Fruit fly (Drosophila melanogaster): Measurements from ENCODE around the gene CG13907.

The CG13907 gene

dm6 chr3L:904364-904763 is 22.6 kb upstream of the CG13907 start (continued):
- TF ChIP-seq chif (GFP tag; optimal IDR thresholded peaks at IDR 0.05), result peak; percentile 46 to 78
- TF ChIP-seq Gug (GFP tag; IDR thresholded peaks at IDR 0.05), result peak; percentile 11; the same call in 1 of the 4 replicates
- TF ChIP-seq CG6272 (GFP tag; IDR thresholded peaks at IDR 0.05), result 0 out of 2 replicates have a peak, but pooled peaks have one; percentile 15
- TF ChIP-seq Opbp (GFP tag; IDR thresholded peaks at IDR 0.05; ENCODE audit: partially characterized antibody), result no peak
- TF ChIP-seq phol (tag; optimal IDR thresholded peaks at IDR 0.05), result peak; percentile 68
- TF ChIP-seq H15 (GFP tag; IDR thresholded peaks at IDR 0.05), result peak; percentile 69; the same call in 2 of the 3 replicates
- TF ChIP-seq NC2α (GFP tag; optimal IDR thresholded peaks at IDR 0.05), result no peak
- TF ChIP-seq Ets97D (GFP tag; optimal IDR thresholded peaks at IDR 0.05), result no peak
- TF ChIP-seq bbx (GFP tag; IDR thresholded peaks at IDR 0.05; ENCODE audit: partially characterized antibody), result no peak
- TF ChIP-seq prd (optimal IDR thresholded peaks at IDR 0.05), result no peak
- peak; percentile 81 for TF ChIP-seq prd (GFP tag; IDR thresholded peaks at IDR 0.05)
- TF ChIP-seq HmgD (GFP tag; optimal IDR thresholded peaks at IDR 0.05), result peak; percentile 3
- TF ChIP-seq CG7963 (GFP tag; IDR thresholded peaks at IDR 0.05; ENCODE audit: partially characterized antibody), result no peak
- no peak for TF ChIP-seq br (optimal IDR thresholded peaks at IDR 0.05)
- TF ChIP-seq ac (GFP tag; optimal IDR thresholded peaks at IDR 0.05), result peak; percentile 42
- no peak for TF ChIP-seq kni (GFP tag; optimal IDR thresholded peaks at IDR 0.05)
- no peak for TF ChIP-seq CG2889 (GFP tag; IDR thresholded peaks at IDR 0.05)
- TF ChIP-seq CG15514 (GFP tag; optimal IDR thresholded peaks at IDR 0.05), result no peak
- TF ChIP-seq ci (GFP tag; IDR thresholded peaks at IDR 0.05), result peak; percentile 75
- no peak for TF ChIP-seq CG6765 (GFP tag; optimal IDR thresholded peaks at IDR 0.05)
- no peak for TF ChIP-seq HHEX (GFP tag; optimal IDR thresholded peaks at IDR 0.05)
- no peak; the same call in 1 of the 2 replicates for TF ChIP-seq CG4404 (GFP tag; IDR thresholded peaks at IDR 0.05)
- TF ChIP-seq Camta (GFP tag; optimal IDR thresholded peaks at IDR 0.05), result peak; percentile 44
- peak; percentile 40 for TF ChIP-seq bab2 (GFP tag; optimal IDR thresholded peaks at IDR 0.05)
- TF ChIP-seq danr (GFP tag; IDR thresholded peaks at IDR 0.05), result 0 out of 2 replicates have a peak, but pooled peaks have one; percentile 19
- no peak for TF ChIP-seq CG31388 (GFP tag; optimal IDR thresholded peaks at IDR 0.05)
- TF ChIP-seq CG10565 (GFP tag; optimal IDR thresholded peaks at IDR 0.05), result no peak
- no peak for TF ChIP-seq B-H2 (GFP tag; optimal IDR thresholded peaks at IDR 0.05)
- TF ChIP-seq CG7987 (GFP tag; optimal IDR thresholded peaks at IDR 0.05), result no peak
- TF ChIP-seq Xrp1 (GFP tag; IDR thresholded peaks at IDR 0.05), result peak; percentile 87
- TF ChIP-seq Hr39 (optimal IDR thresholded peaks at IDR 0.05), result no peak
- TF ChIP-seq D19B (GFP tag; optimal IDR thresholded peaks at IDR 0.05), result no peak
- peak; percentile 53; the same call in 1 of the 3 replicates for TF ChIP-seq Optix (GFP tag; IDR thresholded peaks at IDR 0.05)
- no peak for TF ChIP-seq cas (GFP tag; IDR thresholded peaks at IDR 0.05)
- TF ChIP-seq nerfin-2 (GFP tag; IDR thresholded peaks at IDR 0.05; ENCODE audit: partially characterized antibody), result no peak
- no peak for TF ChIP-seq CTCF (GFP tag; optimal IDR thresholded peaks at IDR 0.05)
- peak; percentile 46 for TF ChIP-seq Chrac-16 (GFP tag; optimal IDR thresholded peaks at IDR 0.05)
- TF ChIP-seq zen (tag; optimal IDR thresholded peaks at IDR 0.05), result peak; percentile 58
- TF ChIP-seq CG16815 (GFP tag; optimal IDR thresholded peaks at IDR 0.05), result peak; percentile 55
- no peak for TF ChIP-seq ato (GFP tag; IDR thresholded peaks at IDR 0.05; ENCODE audit: partially characterized antibody)
- TF ChIP-seq Ssrp (tag; optimal IDR thresholded peaks at IDR 0.05), result peak; percentile 62
- 0 out of 2 replicates have a peak, but pooled peaks have one; percentile 7 for TF ChIP-seq CG43689 (GFP tag; IDR thresholded peaks at IDR 0.05)
- peak; percentile 46; the same call in 1 of the 2 replicates for TF ChIP-seq Rx (GFP tag; IDR thresholded peaks at IDR 0.05)
- TF ChIP-seq Hey (tag; optimal IDR thresholded peaks at IDR 0.05), result no peak
- TF ChIP-seq seq (GFP tag; IDR thresholded peaks at IDR 0.05), result peak; percentile 18; the same call in 1 of the 2 replicates
- no peak for TF ChIP-seq fu2 (GFP tag; optimal IDR thresholded peaks at IDR 0.05)
- peak; percentile 5 for TF ChIP-seq her (GFP tag; optimal IDR thresholded peaks at IDR 0.05)
- TF ChIP-seq CG10959 (GFP tag; IDR thresholded peaks at IDR 0.05), result peak; percentile 74
- no peak for TF ChIP-seq CG11696 (GFP tag; IDR thresholded peaks at IDR 0.05)
- peak; percentile 33 for TF ChIP-seq CG9876 (GFP tag; optimal IDR thresholded peaks at IDR 0.05)
- TF ChIP-seq Trl (optimal IDR thresholded peaks at IDR 0.05), result no peak
- peak; percentile 69 for TF ChIP-seq Trl (GFP tag; optimal IDR thresholded peaks at IDR 0.05)
- TF ChIP-seq Dip3 (GFP tag; optimal IDR thresholded peaks at IDR 0.05), result no peak
